Worm (Caenorhabditis elegans): Measurements from ENCODE around the gene mcd-1.
A peak's percentile ranks its signal among the peaks of the same experiment; 100 is the strongest.

ce11 chrII:13908592-13908991 lies 20.2 kb downstream of the mcd-1 start, which contains the start of gene citk-1:
- no peak for TF ChIP-seq pes-1 (GFP tag; IDR thresholded peaks at IDR 0.05)
- no peak for TF ChIP-seq hnd-1 (tag; optimal IDR thresholded peaks at IDR 0.05)
- TF ChIP-seq flt-1 (GFP tag; IDR thresholded peaks at IDR 0.05), result no peak
- TF ChIP-seq sea-1 (GFP tag; conservative IDR thresholded peaks at IDR 0.05), result no peak
- no peak for TF ChIP-seq aly-1 (tag; optimal IDR thresholded peaks at IDR 0.05)
- no peak for TF ChIP-seq ama-1 (optimal IDR thresholded peaks at IDR 0.05)
- peak; percentile 63 for TF ChIP-seq F13C5.2 (tag; optimal IDR thresholded peaks at IDR 0.05)
- TF ChIP-seq B0310.2 (tag; optimal IDR thresholded peaks at IDR 0.05), result no peak
- no peak for TF ChIP-seq ets-7 (tag; optimal IDR thresholded peaks at IDR 0.05)
- TF ChIP-seq tbx-11 (GFP tag; IDR thresholded peaks at IDR 0.05), result no peak
- TF ChIP-seq tbx-37 (GFP tag; conservative IDR thresholded peaks at IDR 0.05), result 0 out of 2 replicates have a peak, but pooled peaks have one; percentile 15
- no peak for TF ChIP-seq tra-4 (tag; optimal IDR thresholded peaks at IDR 0.05)

Data from whole organism, early embryonic.